Worm (Caenorhabditis elegans) whole organism, early embryonic: ENCODE measurements around the gene K11H12.7.

ENCODE experiments used
- F13C5.2 ChIP-seq: sonication (generic microtip); optimal IDR thresholded peaks from 2 replicates; lab custom pipeline; 2017; ENCODE audit warnings: mild to moderate bottlenecking, missing genetic modification characterization, inconsistent platforms, missing compliant biosample characterization
- aly-1 ChIP-seq: sonication (generic microtip); optimal IDR thresholded peaks from 2 replicates; lab custom pipeline; 2016; ENCODE audit warnings: missing genetic modification characterization, missing compliant biosample characterization
- ama-1 ChIP-seq: fragments of 150-350 bp; optimal IDR thresholded peaks from 2 replicates; lab custom pipeline; 2014
- flt-1 ChIP-seq: fragments of 200-800 bp; sonication (Bioruptor generic); IDR thresholded peaks from 2 replicates; pipeline ENCODE4 v1.3.6; 2022; ENCODE audit warnings: missing genetic modification characterization, missing compliant biosample characterization
- hmbx-1 ChIP-seq: sonication (generic microtip); optimal IDR thresholded peaks from 2 replicates; lab custom pipeline; 2016; ENCODE audit warnings: mild to moderate bottlenecking, missing genetic modification characterization, missing compliant biosample characterization
- hmg-4 ChIP-seq: fragments of 200-800 bp; sonication (Bioruptor generic); optimal IDR thresholded peaks from 2 replicates; lab custom pipeline; 2018; ENCODE audit warnings: mild to moderate bottlenecking, missing genetic modification characterization, missing compliant biosample characterization
- hnd-1 ChIP-seq: sonication (generic microtip); optimal IDR thresholded peaks from 2 replicates; lab custom pipeline; 2016; ENCODE audit warnings: missing genetic modification characterization, missing compliant biosample characterization
- pes-1 ChIP-seq: fragments of 200-800 bp; sonication (Bioruptor generic); IDR thresholded peaks from 2 replicates; pipeline ENCODE4 v1.3.6; 2022; ENCODE audit warnings: missing genetic modification reagents, missing genetic modification characterization, missing compliant biosample characterization
- sea-1 ChIP-seq: fragments of 200-800 bp; sonication (Bioruptor generic); conservative IDR thresholded peaks from 2 replicates; pipeline ENCODE4 v1.3.6; 2022; ENCODE audit warnings: missing genetic modification characterization, missing compliant biosample characterization
- tbx-11 ChIP-seq: fragments of 200-800 bp; sonication (Bioruptor generic); IDR thresholded peaks from 2 replicates; pipeline ENCODE4 v1.3.6; 2022; ENCODE audit warnings: missing genetic modification characterization, missing compliant biosample characterization
- tbx-37 ChIP-seq: fragments of 200-800 bp; sonication (Bioruptor generic); conservative IDR thresholded peaks from 2 replicates; pipeline ENCODE4 v1.3.6; 2022; ENCODE audit warnings: missing genetic modification reagents, missing genetic modification characterization, missing compliant biosample characterization
- tra-4 ChIP-seq: sonication (generic microtip); optimal IDR thresholded peaks from 2 replicates; lab custom pipeline; 2017; ENCODE audit warnings: missing genetic modification characterization, missing compliant biosample characterization

DNA sequence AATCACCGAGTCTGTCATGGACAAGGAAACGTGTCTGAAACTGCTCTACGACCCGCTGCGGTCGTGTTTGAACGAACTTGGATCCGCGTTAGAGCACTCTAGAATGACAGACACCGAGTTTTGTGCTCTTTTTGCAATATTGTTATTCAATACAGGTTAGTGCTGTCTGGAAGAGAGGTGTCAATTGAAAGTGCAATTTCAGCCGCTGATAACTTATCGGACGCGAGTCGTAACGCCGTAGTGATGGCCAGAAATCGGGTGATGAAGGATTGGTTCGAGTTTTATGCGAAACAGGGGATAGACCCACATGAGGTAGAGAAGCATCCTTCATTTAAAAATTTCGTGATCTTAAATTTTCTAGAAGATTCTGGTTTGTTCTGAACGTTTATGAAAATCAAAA is 33.5 kb upstream of the K11H12.7 start:
- TF ChIP-seq F13C5.2 (tag; lab: Kevin White, UChicago) = no peak
- no peak for TF ChIP-seq ama-1 (lab: Kevin White, UChicago)
- no peak for TF ChIP-seq hmg-4 (GFP tag; lab: Kevin White, UChicago)
- no peak for TF ChIP-seq flt-1 (GFP tag; lab: Robert Waterston, UW)
- no peak for TF ChIP-seq aly-1
- no peak for TF ChIP-seq hmbx-1 (tag; lab: Kevin White, UChicago)
- no peak for TF ChIP-seq tbx-37 (GFP tag; lab: Robert Waterston, UW)
- no peak for TF ChIP-seq hnd-1 (tag; lab: Kevin White, UChicago)
- TF ChIP-seq tra-4 (tag; lab: Kevin White, UChicago) = no peak
- TF ChIP-seq sea-1 (GFP tag; lab: Robert Waterston, UW) = no peak
- no peak for TF ChIP-seq tbx-11 (GFP tag; lab: Robert Waterston, UW)
- no peak for TF ChIP-seq pes-1
